Fruit fly (Drosophila melanogaster) whole organism, embryonic: ENCODE results near the gene Osi14.

Source experiments
- ATbp ChIP-seq: fragments of 200-800 bp; sonication (Bioruptor generic); optimal IDR thresholded peaks from 2 replicates; lab custom pipeline; 2017; ENCODE audit warnings: missing biosample characterization, mild to moderate bottlenecking, missing genetic modification characterization, missing genetic modification reagents
- Adf1 ChIP-seq: fragments of 200-800 bp; sonication (Bioruptor generic); IDR thresholded peaks from 2 replicates; pipeline ENCODE4 v1.3.6; 2022; ENCODE audit warnings: missing biosample characterization, missing genetic modification characterization
- Blimp-1 ChIP-seq: fragments of 200-800 bp; sonication (Bioruptor generic); optimal IDR thresholded peaks from 3 replicates; lab custom pipeline; 2018; ENCODE audit warnings: missing biosample characterization, missing genetic modification characterization, mild to moderate bottlenecking, moderate library complexity, missing genetic modification reagents
- CG12155 ChIP-seq: fragments of 200-800 bp; sonication (Bioruptor generic); optimal IDR thresholded peaks from 3 replicates; lab custom pipeline; 2016; ENCODE audit warnings: missing biosample characterization, missing genetic modification characterization
- CG15696 ChIP-seq: fragments of 200-800 bp; sonication (Bioruptor generic); optimal IDR thresholded peaks from 2 replicates; lab custom pipeline; 2019; ENCODE audit warnings: missing biosample characterization, mild to moderate bottlenecking, missing genetic modification characterization, moderate library complexity
- CG17186 ChIP-seq: fragments of 200-800 bp; sonication (Bioruptor generic); optimal IDR thresholded peaks from 3 replicates; lab custom pipeline; 2017; ENCODE audit warnings: missing biosample characterization, missing genetic modification reagents, missing genetic modification characterization
- CG2199 ChIP-seq: fragments of 200-800 bp; sonication (Bioruptor generic); IDR thresholded peaks from 3 replicates; pipeline ENCODE4 v1.3.6; 2022; ENCODE audit warnings: missing biosample characterization, missing genetic modification characterization
- CG3065 ChIP-seq: fragments of 200-800 bp; sonication (Bioruptor generic); optimal IDR thresholded peaks from 2 replicates; lab custom pipeline; 2016; ENCODE audit warnings: missing biosample characterization, missing genetic modification characterization
- CG33213 ChIP-seq: fragments of 200-800 bp; sonication (Bioruptor generic); optimal IDR thresholded peaks from 3 replicates; lab custom pipeline; 2016; ENCODE audit warnings: missing biosample characterization, missing genetic modification characterization
- CG3838 ChIP-seq: fragments of 200-800 bp; sonication (Bioruptor generic); optimal IDR thresholded peaks from 3 replicates; lab custom pipeline; 2016; ENCODE audit warnings: missing biosample characterization, missing genetic modification characterization
- CG42726 ChIP-seq: fragments of 200-800 bp; sonication (Bioruptor generic); IDR thresholded peaks from 2 replicates; pipeline ENCODE4 v1.3.6; 2022; ENCODE audit warnings: missing biosample characterization, missing genetic modification characterization; ENCODE audit not compliant: partially characterized antibody
- CG4707 ChIP-seq: fragments of 200-800 bp; sonication (Bioruptor generic); optimal IDR thresholded peaks from 2 replicates; lab custom pipeline; 2018; ENCODE audit warnings: missing biosample characterization, mild to moderate bottlenecking, missing genetic modification characterization, moderate library complexity
- CG4854 ChIP-seq: fragments of 200-800 bp; sonication (Bioruptor generic); optimal IDR thresholded peaks from 2 replicates; lab custom pipeline; 2016; ENCODE audit warnings: missing biosample characterization, missing genetic modification characterization, inconsistent platforms
- CG6791 ChIP-seq: fragments of 200-800 bp; sonication (Bioruptor generic); IDR thresholded peaks from 3 replicates; pipeline ENCODE4 v1.3.6; 2022; ENCODE audit warnings: missing biosample characterization, missing genetic modification characterization; ENCODE audit not compliant: partially characterized antibody
- Dfd ChIP-seq, 2 experiments: fragments of >200 bp; optimal IDR thresholded peaks; 2 replicates each; lab custom pipeline; 2017; ENCODE audit warnings: missing biosample characterization in 2 of 2, missing genetic modification characterization in 2 of 2
- Dref ChIP-seq: fragments of 200-800 bp; sonication (Bioruptor generic); IDR thresholded peaks from 2 replicates; pipeline ENCODE4 v1.3.6; 2022; ENCODE audit warnings: missing biosample characterization, missing genetic modification characterization
- Hr3 ChIP-seq: fragments of 200-800 bp; sonication (Bioruptor generic); optimal IDR thresholded peaks from 3 replicates; lab custom pipeline; 2016; ENCODE audit warnings: missing biosample characterization, missing genetic modification characterization
- Hr39 ChIP-seq: fragments of >200 bp; optimal IDR thresholded peaks from 2 replicates; lab custom pipeline; 2017
- Hr78 ChIP-seq, 2 experiments: fragments of 200-800 bp in 1 of 2; fragments of >200 bp in 1 of 2; sonication (Bioruptor generic) in 1 of 2; optimal IDR thresholded peaks; 2 replicates each; lab custom pipeline; 2017 to 2019; ENCODE audit warnings: missing biosample characterization in 2 of 2, missing genetic modification characterization in 2 of 2, mild to moderate bottlenecking in 1 of 2, moderate library complexity in 1 of 2
- MESR4 ChIP-seq: fragments of 200-800 bp; sonication (Bioruptor generic); optimal IDR thresholded peaks from 2 replicates; lab custom pipeline; 2018; ENCODE audit warnings: missing biosample characterization, mild to moderate bottlenecking, missing genetic modification characterization, moderate library complexity
- Med ChIP-seq: fragments of 200-800 bp; sonication (Bioruptor generic); peaks from one replicate; lab custom pipeline; 2016; ENCODE audit warnings: missing biosample characterization, missing genetic modification characterization, mild to moderate bottlenecking, inconsistent platforms, moderate library complexity
- Poxn ChIP-seq: fragments of 200-800 bp; sonication (Bioruptor generic); IDR thresholded peaks from 2 replicates; pipeline ENCODE4 v1.3.6; 2022; ENCODE audit warnings: missing biosample characterization, missing genetic modification characterization
- Trl ChIP-seq, 3 experiments: fragments of >200 bp in 2 of 3; fragments of 200-800 bp in 1 of 3; sonication (Bioruptor generic) in 1 of 3; optimal IDR thresholded peaks; 2 replicates in 1 of 3; 3 replicates in 2 of 3; lab custom pipeline; 2016 to 2017; ENCODE audit warnings: missing biosample characterization in 1 of 3, missing genetic modification characterization in 1 of 3
- Xbp1 ChIP-seq: fragments of 200-800 bp; sonication (Bioruptor generic); optimal IDR thresholded peaks from 3 replicates; lab custom pipeline; 2016; ENCODE audit warnings: missing biosample characterization, mild to moderate bottlenecking, missing genetic modification characterization
- al ChIP-seq: fragments of 200-800 bp; sonication (Bioruptor generic); IDR thresholded peaks from 2 replicates; pipeline ENCODE4 v1.3.6; 2022; ENCODE audit warnings: missing biosample characterization, missing genetic modification characterization
- cas ChIP-seq: fragments of 200-800 bp; sonication (Bioruptor generic); IDR thresholded peaks from 2 replicates; pipeline ENCODE4 v1.3.6; 2022; ENCODE audit warnings: missing biosample characterization, missing genetic modification characterization
- chinmo ChIP-seq: fragments of 200-800 bp; sonication (Bioruptor generic); IDR thresholded peaks from 4 replicates; pipeline ENCODE4 v1.3.6; 2022; ENCODE audit warnings: missing biosample characterization, missing genetic modification characterization; ENCODE audit not compliant: partially characterized antibody
- ci ChIP-seq: fragments of 200-800 bp; sonication (Bioruptor generic); IDR thresholded peaks from 3 replicates; pipeline ENCODE4 v1.3.6; 2022; ENCODE audit warnings: missing biosample characterization, missing genetic modification characterization
- cwo ChIP-seq: fragments of 200-800 bp; sonication (Bioruptor generic); optimal IDR thresholded peaks from 3 replicates; lab custom pipeline; 2017; ENCODE audit warnings: missing biosample characterization, missing genetic modification characterization, mild to moderate bottlenecking, moderate library complexity, missing genetic modification reagents
- emc ChIP-seq: fragments of 200-800 bp; sonication (Bioruptor generic); optimal IDR thresholded peaks from 2 replicates; lab custom pipeline; 2016; ENCODE audit warnings: missing biosample characterization, missing genetic modification characterization
- fd102C ChIP-seq: fragments of 200-800 bp; sonication (Bioruptor generic); optimal IDR thresholded peaks from 2 replicates; lab custom pipeline; 2018; ENCODE audit warnings: missing biosample characterization, mild to moderate bottlenecking, missing genetic modification characterization, moderate library complexity
- gce ChIP-seq: fragments of 200-800 bp; sonication (Bioruptor generic); IDR thresholded peaks from 3 replicates; pipeline ENCODE4 v1.3.6; 2022; ENCODE audit warnings: missing biosample characterization, missing genetic modification characterization
- hth ChIP-seq: fragments of >200 bp; optimal IDR thresholded peaks from 2 replicates; lab custom pipeline; 2017; ENCODE audit warnings: inconsistent platforms
- kni ChIP-seq: fragments of 200-800 bp; sonication (Bioruptor generic); optimal IDR thresholded peaks from 3 replicates; lab custom pipeline; 2017; ENCODE audit warnings: mild to moderate bottlenecking, missing biosample characterization, missing genetic modification reagents, missing genetic modification characterization
- oc ChIP-seq: fragments of 200-800 bp; sonication (Bioruptor generic); optimal IDR thresholded peaks from 2 replicates; lab custom pipeline; 2018; ENCODE audit warnings: missing biosample characterization, mild to moderate bottlenecking, missing genetic modification characterization, moderate library complexity
- p53 ChIP-seq: fragments of 200-800 bp; sonication (Bioruptor generic); optimal IDR thresholded peaks from 2 replicates; lab custom pipeline; 2016; ENCODE audit warnings: missing biosample characterization, missing genetic modification characterization
- pan ChIP-seq, 4 experiments: fragments of >200 bp in 3 of 4; fragments of 200-800 bp in 1 of 4; sonication (Bioruptor generic) in 1 of 4; optimal IDR thresholded peaks in 3 of 4; IDR thresholded peaks in 1 of 4; 2 replicates each; pipeline versions ENCODE4 v1.3.6 to Lab custom; 2017 to 2022; ENCODE audit warnings: missing biosample characterization in 2 of 4, missing genetic modification characterization in 2 of 4, mixed read lengths in 1 of 4
- pita ChIP-seq: fragments of 200-800 bp; sonication (Bioruptor generic); optimal IDR thresholded peaks from 2 replicates; lab custom pipeline; 2017; ENCODE audit warnings: missing biosample characterization, mild to moderate bottlenecking, missing genetic modification characterization
- rib ChIP-seq: fragments of 200-800 bp; sonication (Bioruptor generic); IDR thresholded peaks from 2 replicates; pipeline ENCODE4 v1.3.6; 2022; ENCODE audit warnings: missing biosample characterization, missing genetic modification characterization
- sqz ChIP-seq: fragments of 200-800 bp; sonication (Bioruptor generic); optimal IDR thresholded peaks from 3 replicates; lab custom pipeline; 2018; ENCODE audit warnings: missing biosample characterization, mild to moderate bottlenecking, missing genetic modification characterization
- tll ChIP-seq, 2 experiments: fragments of 200-800 bp in 1 of 2; fragments of >200 bp in 1 of 2; sonication (Bioruptor generic) in 1 of 2; optimal IDR thresholded peaks; 2 replicates each; lab custom pipeline; 2017 to 2019; ENCODE audit warnings: missing biosample characterization in 2 of 2, missing genetic modification characterization in 2 of 2, mild to moderate bottlenecking in 1 of 2, moderate library complexity in 1 of 2
- vvl ChIP-seq: fragments of 200-800 bp; sonication (Bioruptor generic); IDR thresholded peaks from 2 replicates; pipeline ENCODE4 v1.3.6; 2022; ENCODE audit warnings: missing biosample characterization, missing genetic modification characterization
- zen ChIP-seq: fragments of 200-800 bp; sonication (Bioruptor generic); optimal IDR thresholded peaks from 3 replicates; lab custom pipeline; 2018; ENCODE audit warnings: missing biosample characterization, mild to moderate bottlenecking, missing genetic modification characterization, moderate library complexity
- zfh1 ChIP-seq: fragments of 200-800 bp; sonication (Bioruptor generic); IDR thresholded peaks from 3 replicates; pipeline ENCODE4 v1.3.6; 2022; ENCODE audit warnings: missing biosample characterization, missing genetic modification characterization

Gene Osi14

DNA sequence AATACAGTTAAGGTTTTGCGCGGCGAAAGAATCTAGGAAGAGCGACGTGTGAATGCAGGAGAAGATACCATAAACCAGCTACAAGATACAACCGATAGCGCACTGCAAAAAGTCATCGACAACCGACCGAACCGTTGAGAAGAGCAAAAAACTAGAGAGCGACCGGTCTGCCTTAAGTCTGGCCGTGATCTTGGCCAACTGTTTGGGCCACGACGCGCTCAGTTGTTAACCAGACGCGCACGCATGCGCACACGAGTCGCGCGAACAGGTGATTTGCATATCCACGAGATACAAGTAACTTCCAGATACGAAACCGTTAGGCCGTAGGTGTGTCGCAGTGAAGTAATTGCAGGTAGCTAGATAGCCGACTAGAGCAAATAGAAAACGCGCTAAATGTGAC, 16.1 kb downstream of the Osi14 start:
- peak; percentile 8 for TF ChIP-seq cwo (GFP tag; lab: Kevin White, UChicago)
- TF ChIP-seq Trl (optimal IDR thresholded peaks at IDR 0.05; lab: Kevin White, UChicago) = peak; percentile 13 to 14
- no peak for TF ChIP-seq Trl (GFP tag; optimal IDR thresholded peaks at IDR 0.05; lab: Kevin White, UChicago)
- TF ChIP-seq ci (GFP tag; lab: Robert Waterston, UW) = peak; percentile 52; the same call in 2 of the 3 replicates
- TF ChIP-seq pan (optimal IDR thresholded peaks at IDR 0.05; lab: Kevin White, UChicago) = no peak
- TF ChIP-seq pan (GFP tag; optimal IDR thresholded peaks at IDR 0.05 in 1 of 2, IDR thresholded peaks at IDR 0.05 in 1 of 2) = peak in 1 of 2 experiments; percentile 31
- no peak for TF ChIP-seq CG12155 (GFP tag; lab: Kevin White, UChicago)
- TF ChIP-seq Hr39 (lab: Kevin White, UChicago) = peak; percentile 98
- TF ChIP-seq kni = peak; percentile 5
- TF ChIP-seq MESR4 (GFP tag; lab: Kevin White, UChicago) = no peak
- TF ChIP-seq tll (GFP tag; optimal IDR thresholded peaks at IDR 0.05; lab: Kevin White, UChicago) = peak in 1 of 2 experiments; percentile 22
- TF ChIP-seq Blimp-1 = peak; percentile 42
- 0 out of 2 replicates have a peak, but pooled peaks have one; percentile 24 for TF ChIP-seq Dref (GFP tag; lab: Robert Waterston, UW)
- TF ChIP-seq vvl (GFP tag; lab: Robert Waterston, UW) = peak; percentile 68
- 0 out of 4 replicates have a peak, but pooled peaks have one; percentile 28 for TF ChIP-seq chinmo
- no peak for TF ChIP-seq Dfd (GFP tag; optimal IDR thresholded peaks at IDR 0.05; lab: Kevin White, UChicago)

DNA sequence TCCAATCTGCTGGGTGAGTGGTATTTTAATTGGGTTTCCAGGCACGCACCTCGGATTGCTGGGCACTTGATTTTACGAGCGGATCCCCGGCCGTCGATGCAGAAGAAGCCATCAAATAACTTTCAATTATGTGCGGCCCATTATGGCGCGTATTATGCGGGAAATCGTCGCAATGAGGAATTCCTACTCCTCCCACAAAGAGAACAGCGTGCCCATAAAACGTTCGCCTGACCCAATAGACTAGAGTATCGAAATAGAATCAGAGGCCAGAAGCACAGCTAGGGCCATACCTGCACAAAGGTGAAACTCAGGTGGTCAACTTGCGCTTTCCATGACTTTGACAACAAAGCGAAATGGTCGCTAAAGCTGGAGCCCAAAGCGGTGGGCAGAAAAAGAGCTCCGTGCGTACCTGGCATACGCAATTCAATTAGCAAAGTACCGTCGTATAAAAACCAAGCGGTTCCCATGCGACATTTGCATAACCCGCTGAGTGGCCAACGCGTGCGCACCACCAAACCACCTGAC, 30.9 kb downstream of the Osi14 start, which contains the start of gene Osi18:
Osi18 (plus strand) TSS at position 475 of the 525 bp plus-strand sequence.
- TF ChIP-seq hth (no peak), Hr78 (GFP tag; optimal IDR thresholded peaks at IDR 0.05; lab: Kevin White, UChicago) (peak in 1 of 2 experiments; percentile 38), CG4854 (GFP tag; lab: Kevin White, UChicago) (no peak), kni (peak; percentile 71), vvl (GFP tag; lab: Robert Waterston, UW) (0 out of 2 replicates have a peak, but pooled peaks have one; percentile 13), fd102C (GFP tag; lab: Kevin White, UChicago) (no peak), oc (no peak), Xbp1 (GFP tag; lab: Kevin White, UChicago) (no peak), Adf1 (GFP tag; lab: Robert Waterston, UW) (no peak), emc (GFP tag; lab: Kevin White, UChicago) (no peak), Blimp-1 (peak; percentile 69), p53 (GFP tag; lab: Kevin White, UChicago) (no peak), Med (GFP tag; lab: Kevin White, UChicago) (peak; percentile 48)

DNA sequence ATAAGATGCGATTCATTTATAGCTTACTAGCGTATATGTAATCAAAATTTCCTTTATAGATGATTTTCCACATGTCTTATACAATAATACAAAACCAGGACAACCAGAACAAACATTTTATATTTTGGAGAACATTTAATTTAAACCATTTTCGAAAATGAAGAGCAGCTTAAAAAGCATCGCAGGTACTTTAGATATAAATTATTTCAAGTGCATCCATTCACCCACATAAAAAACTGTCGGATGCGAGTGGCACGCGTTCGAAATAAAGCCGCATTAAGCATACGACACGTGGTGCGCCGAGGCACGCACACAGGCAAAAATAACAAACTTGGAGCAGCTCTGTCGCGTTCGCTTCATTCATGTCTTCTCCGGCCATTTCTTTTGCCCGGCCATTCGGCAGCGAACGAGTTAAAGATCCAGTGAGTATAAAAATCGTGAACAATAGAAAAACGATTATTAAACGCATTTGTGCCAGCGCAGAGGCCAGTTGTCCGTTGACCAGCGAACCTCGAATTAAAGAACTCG, 36.0 kb downstream of the Osi14 start, which contains the start of gene Osi19:
Osi19 (plus strand) TSS at position 457 of the 528 bp plus-strand sequence.
- TF ChIP-seq Med (GFP tag; lab: Kevin White, UChicago) = peak; percentile 42
- TF ChIP-seq CG2199 (GFP tag; lab: Robert Waterston, UW) = 0 out of 3 replicates have a peak, but pooled peaks have one; percentile 15
- no peak for TF ChIP-seq CG15696 (tag; lab: Kevin White, UChicago)
- TF ChIP-seq CG3838 (GFP tag; lab: Kevin White, UChicago) = no peak
- TF ChIP-seq vvl (GFP tag; lab: Robert Waterston, UW) = 0 out of 2 replicates have a peak, but pooled peaks have one; percentile 20
- no peak for TF ChIP-seq CG3065 (GFP tag; lab: Kevin White, UChicago)
- TF ChIP-seq gce (GFP tag; lab: Robert Waterston, UW) = 0 out of 3 replicates have a peak, but pooled peaks have one; percentile 5
- TF ChIP-seq CG33213 (GFP tag; lab: Kevin White, UChicago) = no peak
- 0 out of 3 replicates have a peak, but pooled peaks have one; percentile 39 for TF ChIP-seq zfh1
- no peak for TF ChIP-seq cas (GFP tag; lab: Robert Waterston, UW)
- no peak for TF ChIP-seq MESR4 (GFP tag; lab: Kevin White, UChicago)
- TF ChIP-seq sqz (GFP tag; lab: Kevin White, UChicago) = peak; percentile 18
- TF ChIP-seq rib (GFP tag; lab: Robert Waterston, UW) = no peak
- TF ChIP-seq pita (GFP tag; lab: Kevin White, UChicago) = no peak
- TF ChIP-seq Poxn (GFP tag; lab: Robert Waterston, UW) = no peak
- no peak for TF ChIP-seq CG17186 (GFP tag; lab: Kevin White, UChicago)
- TF ChIP-seq Hr3 = no peak
- TF ChIP-seq chinmo = 0 out of 4 replicates have a peak, but pooled peaks have one; percentile 14
- no peak for TF ChIP-seq ATbp (GFP tag; lab: Kevin White, UChicago)
- no peak for TF ChIP-seq zen (tag; lab: Kevin White, UChicago)
- no peak for TF ChIP-seq CG42726 (GFP tag; lab: Robert Waterston, UW)
- TF ChIP-seq oc = peak; percentile 32
- TF ChIP-seq CG6791 (GFP tag; lab: Robert Waterston, UW) = no peak
- TF ChIP-seq CG4707 (GFP tag; lab: Kevin White, UChicago) = no peak
- TF ChIP-seq al (GFP tag; lab: Robert Waterston, UW) = no peak
